Worm (Caenorhabditis elegans): ENCODE measurements around the gene C08E3.13.

Gene C08E3.13

ce11 chrII:1603049-1603448 lies 29.1 kb downstream of the C08E3.13 start:
- TF ChIP-seq ces-1 (GFP tag; optimal IDR thresholded peaks at IDR 0.05) = no peak
- no peak for TF ChIP-seq hlh-1 (tag; optimal IDR thresholded peaks at IDR 0.05)
- TF ChIP-seq cnd-1 (tag; optimal IDR thresholded peaks at IDR 0.05) = no peak
- TF ChIP-seq bed-3 (GFP tag; optimal IDR thresholded peaks at IDR 0.05) = no peak
- no peak for TF ChIP-seq nhr-76 (tag; optimal IDR thresholded peaks at IDR 0.05)
- TF ChIP-seq ceh-43 (GFP tag; optimal IDR thresholded peaks at IDR 0.05) = no peak
- TF ChIP-seq tbx-8 (GFP tag; optimal IDR thresholded peaks at IDR 0.05) = no peak
- no peak for TF ChIP-seq nhr-12 (tag; optimal IDR thresholded peaks at IDR 0.05)
- no peak for TF ChIP-seq sem-2 (GFP tag; optimal IDR thresholded peaks at IDR 0.05)
- no peak for TF ChIP-seq pha-4 (tag; optimal IDR thresholded peaks at IDR 0.05)
- TF ChIP-seq unc-39 (tag; optimal IDR thresholded peaks at IDR 0.05) = no peak
- TF ChIP-seq unc-62 (GFP tag; optimal IDR thresholded peaks at IDR 0.05) = no peak
- TF ChIP-seq lin-13 (tag; optimal IDR thresholded peaks at IDR 0.05) = no peak
- no peak for TF ChIP-seq snpc-4 (tag; optimal IDR thresholded peaks at IDR 0.05)
- no peak for TF ChIP-seq lin-32 (GFP tag; optimal IDR thresholded peaks at IDR 0.05)
- no peak for TF ChIP-seq lsy-2 (tag; optimal IDR thresholded peaks at IDR 0.05)
- no peak for TF ChIP-seq mls-2 (tag; optimal IDR thresholded peaks at IDR 0.05)
- TF ChIP-seq mep-1 (tag; optimal IDR thresholded peaks at IDR 0.05) = no peak
- no peak for TF ChIP-seq elt-3 (tag; optimal IDR thresholded peaks at IDR 0.05)
- no peak for TF ChIP-seq ceh-83 (GFP tag; optimal IDR thresholded peaks at IDR 0.05)

- TF ChIP-seq M03D4.4 (tag; optimal IDR thresholded peaks at IDR 0.05) (no peak), ceh-39 (tag; optimal IDR thresholded peaks at IDR 0.05) (no peak), mls-2 (tag; optimal IDR thresholded peaks at IDR 0.05) (no peak), elt-3 (tag; optimal IDR thresholded peaks at IDR 0.05) (no peak), nhr-76 (tag; optimal IDR thresholded peaks at IDR 0.05) (no peak), zip-8 (tag; optimal IDR thresholded peaks at IDR 0.05) (no peak), unc-39 (tag; optimal IDR thresholded peaks at IDR 0.05) (no peak), cnd-1 (tag; optimal IDR thresholded peaks at IDR 0.05) (no peak), flh-1 (GFP tag; optimal IDR thresholded peaks at IDR 0.05) (no peak), nhr-12 (tag; optimal IDR thresholded peaks at IDR 0.05) (no peak), nhr-237 (tag; optimal IDR thresholded peaks at IDR 0.05) (no peak), elt-1 (tag; optimal IDR thresholded peaks at IDR 0.05; ENCODE audit: borderline replicate concordance, insufficient read depth) (no peak), ztf-11 (tag; optimal IDR thresholded peaks at IDR 0.05) (no peak), ceh-43 (GFP tag; optimal IDR thresholded peaks at IDR 0.05) (no peak), lin-32 (GFP tag; optimal IDR thresholded peaks at IDR 0.05) (no peak)
These were observed 30.6 kb downstream of the C08E3.13 start, which contains the start of gene bath-47 for ce11 chrII:1601507-1601906. Gene bath-47, plus strand, starts transcription at chrII:1601811.

- TF ChIP-seq lin-13 (tag; optimal IDR thresholded peaks at IDR 0.05) = no peak
- no peak for TF ChIP-seq bed-3 (GFP tag; optimal IDR thresholded peaks at IDR 0.05)
These were observed 31.5 kb downstream of the C08E3.13 start, which contains the start of gene bath-26 for ce11 chrII:1600661-1601060. Gene bath-26, minus strand, starts transcription at chrII:1600761.

ce11 chrII:1597101-1598088 lies 34.7 kb downstream of the C08E3.13 start, which contains the start of gene bath-46:
Gene bath-46, plus strand, starts transcription at chrII:1597906.
- TF ChIP-seq ceh-43 (GFP tag; optimal IDR thresholded peaks at IDR 0.05) (no peak), ceh-39 (tag; optimal IDR thresholded peaks at IDR 0.05) (no peak), nhr-12 (tag; optimal IDR thresholded peaks at IDR 0.05) (no peak), elt-3 (tag; optimal IDR thresholded peaks at IDR 0.05) (no peak), hlh-1 (tag; optimal IDR thresholded peaks at IDR 0.05) (no peak), unc-62 (GFP tag; optimal IDR thresholded peaks at IDR 0.05) (no peak), lin-32 (GFP tag; optimal IDR thresholded peaks at IDR 0.05) (no peak), ham-2 (GFP tag; optimal IDR thresholded peaks at IDR 0.05) (no peak)

ce11 chrII:1595137-1595536 lies 37.0 kb downstream of the C08E3.13 start, which contains the start of gene clec-20:
Gene clec-20, minus strand, starts transcription at chrII:1595237.
- TF ChIP-seq snpc-4 (tag; optimal IDR thresholded peaks at IDR 0.05) (no peak), pha-4 (tag; optimal IDR thresholded peaks at IDR 0.05) (no peak)

Data from whole organism, mixed stage, embryonic.